Fruit fly (Drosophila melanogaster): ENCODE measurements around the gene CG5103.

DNA sequence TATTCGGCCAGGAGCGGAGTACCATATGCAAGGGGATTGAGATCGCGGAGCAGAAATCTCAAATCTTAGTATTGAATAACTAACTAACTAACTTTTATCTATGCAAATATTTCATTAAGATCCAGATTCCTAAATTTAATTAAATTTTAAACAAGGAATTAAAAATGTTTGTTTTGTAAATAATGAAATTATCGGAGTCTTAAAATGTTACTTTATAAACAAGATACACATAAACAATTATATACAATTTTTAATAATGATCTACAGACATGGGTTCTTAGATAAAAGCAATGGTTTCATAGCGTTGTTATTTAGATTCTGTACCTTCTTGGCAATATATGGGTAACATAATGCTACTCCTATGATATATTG lies 48.4 kb downstream of the CG5103 start:
- TF ChIP-seq CG5204 (GFP tag; optimal IDR thresholded peaks at IDR 0.05) (no peak), tj (GFP tag; optimal IDR thresholded peaks at IDR 0.05) (no peak), CG33017 (tag; optimal IDR thresholded peaks at IDR 0.05) (no peak), toe (GFP tag; optimal IDR thresholded peaks at IDR 0.05) (no peak), CG7101 (tag; optimal IDR thresholded peaks at IDR 0.05) (no peak)

All from whole organism, adult.